Worm (Caenorhabditis elegans): Measurements from ENCODE around the gene fat-6.

ce11 chrIV:11930572-11930971 lies 15.1 kb upstream of the fat-6 start, which contains the start of gene nhx-9:
- TF ChIP-seq ztf-29 (GFP tag; IDR thresholded peaks at IDR 0.05) (no peak), med-1 (GFP tag; optimal IDR thresholded peaks at IDR 0.05; ENCODE audit: insufficient read depth) (no peak)
